Worm (Caenorhabditis elegans): ENCODE data around the gene cfim-2.

ce11 chrIV:8923381-8923780, 2.7 kb upstream of the cfim-2 start:
- TF ChIP-seq aly-1 (tag; optimal IDR thresholded peaks at IDR 0.05) = no peak
- no peak for TF ChIP-seq F13C5.2 (tag; optimal IDR thresholded peaks at IDR 0.05)
- no peak for TF ChIP-seq tbx-11 (GFP tag; IDR thresholded peaks at IDR 0.05)
